Fruit fly (Drosophila melanogaster) whole organism, embryonic: ENCODE data around the gene Nin.

Experiments used
- Adf1 ChIP-seq: fragments of 200-800 bp; sonication (Bioruptor generic); IDR thresholded peaks from 2 replicates; pipeline ENCODE4 v1.3.6; 2022; ENCODE audit warnings: missing biosample characterization, missing genetic modification characterization
- CG10147 ChIP-seq: fragments of 200-800 bp; sonication (Bioruptor generic); optimal IDR thresholded peaks from 2 replicates; lab custom pipeline; 2019; ENCODE audit warnings: missing biosample characterization, mild to moderate bottlenecking, missing genetic modification characterization, moderate library complexity
- CG1233 ChIP-seq: fragments of 200-800 bp; sonication (Bioruptor generic); optimal IDR thresholded peaks from 4 replicates; lab custom pipeline; 2018; ENCODE audit warnings: missing biosample characterization, mild to moderate bottlenecking, missing genetic modification characterization
- CG12744 ChIP-seq: fragments of 200-800 bp; sonication (Bioruptor generic); optimal IDR thresholded peaks from 2 replicates; lab custom pipeline; 2016; ENCODE audit warnings: missing biosample characterization, missing genetic modification characterization
- CG14014 ChIP-seq: fragments of 200-800 bp; sonication (Bioruptor generic); IDR thresholded peaks from 2 replicates; pipeline ENCODE4 v1.3.6; 2022; ENCODE audit warnings: missing biosample characterization, missing genetic modification characterization
- CG15479 ChIP-seq: fragments of 200-800 bp; sonication (Bioruptor generic); optimal IDR thresholded peaks from 3 replicates; lab custom pipeline; 2019; ENCODE audit warnings: missing biosample characterization, mild to moderate bottlenecking, missing genetic modification characterization, moderate library complexity
- CG31388 ChIP-seq: fragments of 200-800 bp; sonication (Bioruptor generic); optimal IDR thresholded peaks from 2 replicates; lab custom pipeline; 2016; ENCODE audit warnings: missing biosample characterization, missing genetic modification characterization
- CG32767 ChIP-seq: fragments of 200-800 bp; sonication (Bioruptor generic); IDR thresholded peaks from 2 replicates; pipeline ENCODE4 v1.3.6; 2022; ENCODE audit warnings: missing biosample characterization, missing genetic modification characterization
- CG42726 ChIP-seq: fragments of 200-800 bp; sonication (Bioruptor generic); IDR thresholded peaks from 2 replicates; pipeline ENCODE4 v1.3.6; 2022; ENCODE audit warnings: missing biosample characterization, missing genetic modification characterization; ENCODE audit not compliant: partially characterized antibody
- CG4282 ChIP-seq: fragments of 200-800 bp; sonication (Bioruptor generic); optimal IDR thresholded peaks from 2 replicates; lab custom pipeline; 2016; ENCODE audit warnings: missing biosample characterization, missing genetic modification characterization
- CG6272 ChIP-seq: fragments of 200-800 bp; sonication (Bioruptor generic); IDR thresholded peaks from 2 replicates; pipeline ENCODE4 v1.3.6; 2022; ENCODE audit warnings: missing biosample characterization, missing genetic modification characterization
- CG6683 ChIP-seq: fragments of 200-800 bp; sonication (Bioruptor generic); optimal IDR thresholded peaks from 2 replicates; lab custom pipeline; 2017; ENCODE audit warnings: missing biosample characterization, mild to moderate bottlenecking, missing genetic modification characterization, missing genetic modification reagents
- CG8281 ChIP-seq: fragments of 200-800 bp; sonication (Bioruptor generic); optimal IDR thresholded peaks from 2 replicates; lab custom pipeline; 2018; ENCODE audit warnings: missing biosample characterization, mild to moderate bottlenecking, missing genetic modification characterization, moderate library complexity
- CG8290 ChIP-seq, 3 experiments: fragments of 200-800 bp; sonication (Bioruptor generic); optimal IDR thresholded peaks; 2 replicates each; lab custom pipeline; 2016 to 2019; ENCODE audit warnings: missing biosample characterization in 3 of 3, missing genetic modification characterization in 3 of 3, mild to moderate bottlenecking in 2 of 3, moderate library complexity in 1 of 3
- CG8944 ChIP-seq: fragments of 200-800 bp; sonication (Bioruptor generic); optimal IDR thresholded peaks from 3 replicates; lab custom pipeline; 2016; ENCODE audit warnings: missing biosample characterization, missing genetic modification characterization
- CG9797 ChIP-seq: fragments of 200-800 bp; sonication (Bioruptor generic); optimal IDR thresholded peaks from 3 replicates; lab custom pipeline; 2018; ENCODE audit warnings: missing biosample characterization, mild to moderate bottlenecking, missing genetic modification characterization
- Dbx ChIP-seq: fragments of 200-800 bp; sonication (Bioruptor generic); IDR thresholded peaks from 3 replicates; pipeline ENCODE4 v1.3.6; 2022; ENCODE audit warnings: missing biosample characterization, missing genetic modification characterization
- Fer3 ChIP-seq: fragments of 200-800 bp; sonication (Bioruptor generic); optimal IDR thresholded peaks from 2 replicates; lab custom pipeline; 2018; ENCODE audit warnings: missing biosample characterization, mild to moderate bottlenecking, missing genetic modification characterization, moderate library complexity
- Hr3 ChIP-seq: fragments of 200-800 bp; sonication (Bioruptor generic); optimal IDR thresholded peaks from 3 replicates; lab custom pipeline; 2016; ENCODE audit warnings: missing biosample characterization, missing genetic modification characterization
- Hr51 ChIP-seq, 2 experiments: fragments of 200-800 bp; sonication (Bioruptor generic); optimal IDR thresholded peaks; 2 replicates in 1 of 2; 3 replicates in 1 of 2; lab custom pipeline; 2016 to 2018; ENCODE audit warnings: missing biosample characterization in 2 of 2, missing genetic modification characterization in 2 of 2, mild to moderate bottlenecking in 1 of 2, moderate library complexity in 1 of 2
- Lim3 ChIP-seq: fragments of 200-800 bp; sonication (Bioruptor generic); IDR thresholded peaks from 2 replicates; pipeline ENCODE4 v1.3.6; 2022; ENCODE audit warnings: missing biosample characterization, missing genetic modification characterization
- NfI ChIP-seq: fragments of 200-800 bp; sonication (Bioruptor generic); optimal IDR thresholded peaks from 3 replicates; lab custom pipeline; 2018; ENCODE audit warnings: missing biosample characterization, mild to moderate bottlenecking, missing genetic modification characterization, moderate library complexity
- Oaz ChIP-seq: fragments of 200-800 bp; sonication (Bioruptor generic); IDR thresholded peaks from 2 replicates; pipeline ENCODE4 v1.3.6; 2022; ENCODE audit warnings: missing biosample characterization, missing genetic modification characterization
- Opbp ChIP-seq: fragments of 200-800 bp; sonication (Bioruptor generic); IDR thresholded peaks from 3 replicates; pipeline ENCODE4 v1.3.6; 2022; ENCODE audit warnings: missing biosample characterization, missing genetic modification characterization; ENCODE audit not compliant: partially characterized antibody
- Pdp1 ChIP-seq, 2 experiments: fragments of 200-800 bp; sonication (Bioruptor generic); optimal IDR thresholded peaks; 3 replicates each; lab custom pipeline; 2016; ENCODE audit warnings: missing biosample characterization in 2 of 2, missing genetic modification characterization in 2 of 2, mild to moderate bottlenecking in 1 of 2, moderate library complexity in 1 of 2
- Side ChIP-seq: fragments of 200-800 bp; sonication (Bioruptor generic); optimal IDR thresholded peaks from 2 replicates; lab custom pipeline; 2016; ENCODE audit warnings: missing biosample characterization, missing genetic modification characterization
- Sox102F ChIP-seq: fragments of 200-800 bp; sonication (Bioruptor generic); optimal IDR thresholded peaks from 2 replicates; lab custom pipeline; 2018; ENCODE audit warnings: missing biosample characterization, mild to moderate bottlenecking, missing genetic modification characterization, moderate library complexity
- Stat92E ChIP-seq, 3 experiments: fragments of >200 bp in 2 of 3; fragments of 200-800 bp in 1 of 3; sonication (Bioruptor generic) in 1 of 3; optimal IDR thresholded peaks; 2 replicates each; lab custom pipeline; 2017 to 2019; ENCODE audit warnings: missing biosample characterization in 3 of 3, missing genetic modification characterization in 3 of 3, mild to moderate bottlenecking in 1 of 3, moderate library complexity in 1 of 3
- amos ChIP-seq: fragments of 200-800 bp; sonication (Bioruptor generic); IDR thresholded peaks from 2 replicates; pipeline ENCODE4 v1.3.6; 2022; ENCODE audit warnings: missing biosample characterization, missing genetic modification characterization; ENCODE audit not compliant: partially characterized antibody
- aop ChIP-seq: fragments of 200-800 bp; sonication (Bioruptor generic); IDR thresholded peaks from 2 replicates; pipeline ENCODE4 v1.3.6; 2022; ENCODE audit warnings: missing biosample characterization, missing genetic modification characterization
- cg ChIP-seq: fragments of 200-800 bp; sonication (Bioruptor generic); optimal IDR thresholded peaks from 3 replicates; lab custom pipeline; 2019; ENCODE audit warnings: missing biosample characterization, mild to moderate bottlenecking, missing genetic modification characterization, moderate library complexity
- chm ChIP-seq: fragments of 200-800 bp; sonication (Bioruptor generic); IDR thresholded peaks from 2 replicates; pipeline ENCODE4 v1.3.6; 2022; ENCODE audit warnings: missing biosample characterization, missing genetic modification characterization
- corto ChIP-seq: fragments of 200-800 bp; sonication (Bioruptor generic); optimal IDR thresholded peaks from 2 replicates; lab custom pipeline; 2016; ENCODE audit warnings: missing biosample characterization, mild to moderate bottlenecking, missing genetic modification characterization, moderate library complexity
- croc ChIP-seq: fragments of 200-800 bp; sonication (Bioruptor generic); conservative IDR thresholded peaks from 3 replicates; pipeline ENCODE4 v1.3.6; 2022; ENCODE audit warnings: missing biosample characterization, missing genetic modification characterization
- disco-r ChIP-seq: fragments of 200-800 bp; sonication (Bioruptor generic); optimal IDR thresholded peaks from 2 replicates; lab custom pipeline; 2016; ENCODE audit warnings: missing biosample characterization, missing genetic modification characterization
- dm ChIP-seq: fragments of 200-800 bp; sonication (Bioruptor generic); optimal IDR thresholded peaks from 3 replicates; lab custom pipeline; 2016; ENCODE audit warnings: missing biosample characterization, missing genetic modification characterization
- fu2 ChIP-seq: fragments of 200-800 bp; sonication (Bioruptor generic); optimal IDR thresholded peaks from 2 replicates; lab custom pipeline; 2016; ENCODE audit warnings: missing biosample characterization, missing genetic modification characterization
- gce ChIP-seq: fragments of 200-800 bp; sonication (Bioruptor generic); IDR thresholded peaks from 3 replicates; pipeline ENCODE4 v1.3.6; 2022; ENCODE audit warnings: missing biosample characterization, missing genetic modification characterization
- gcm ChIP-seq: fragments of 200-800 bp; sonication (Bioruptor generic); optimal IDR thresholded peaks from 2 replicates; lab custom pipeline; 2019; ENCODE audit warnings: missing biosample characterization, mild to moderate bottlenecking, missing genetic modification characterization, moderate library complexity
- pan ChIP-seq, 4 experiments: fragments of >200 bp in 3 of 4; fragments of 200-800 bp in 1 of 4; sonication (Bioruptor generic) in 1 of 4; optimal IDR thresholded peaks in 3 of 4; IDR thresholded peaks in 1 of 4; 2 replicates each; pipeline versions ENCODE4 v1.3.6 to Lab custom; 2017 to 2022; ENCODE audit warnings: missing biosample characterization in 2 of 4, missing genetic modification characterization in 2 of 4, mixed read lengths in 1 of 4
- pho ChIP-seq: fragments of 200-800 bp; sonication (Bioruptor generic); optimal IDR thresholded peaks from 2 replicates; lab custom pipeline; 2016; ENCODE audit warnings: missing biosample characterization, missing genetic modification characterization
- run ChIP-seq: fragments of 200-800 bp; sonication (Bioruptor generic); optimal IDR thresholded peaks from 3 replicates; lab custom pipeline; 2018; ENCODE audit warnings: missing biosample characterization, mild to moderate bottlenecking, missing genetic modification characterization
- slbo ChIP-seq: fragments of 200-800 bp; sonication (Bioruptor generic); IDR thresholded peaks from 2 replicates; pipeline ENCODE4 v1.3.6; 2022; ENCODE audit warnings: missing biosample characterization, missing genetic modification characterization
- so ChIP-seq: fragments of 200-800 bp; sonication (Bioruptor generic); IDR thresholded peaks from 3 replicates; pipeline ENCODE4 v1.3.6; 2022; ENCODE audit warnings: missing biosample characterization, missing genetic modification characterization
- stwl ChIP-seq: fragments of 200-800 bp; sonication (Bioruptor generic); optimal IDR thresholded peaks from 3 replicates; lab custom pipeline; 2018; ENCODE audit warnings: missing biosample characterization, mild to moderate bottlenecking, missing genetic modification characterization, moderate library complexity
- zen2 ChIP-seq: fragments of 200-800 bp; sonication (Bioruptor generic); IDR thresholded peaks from 3 replicates; pipeline ENCODE4 v1.3.6; 2022; ENCODE audit warnings: missing biosample characterization, missing genetic modification characterization; ENCODE audit not compliant: partially characterized antibody
- zfh2 ChIP-seq: fragments of 200-800 bp; sonication (Bioruptor generic); optimal IDR thresholded peaks from 2 replicates; lab custom pipeline; 2016; ENCODE audit warnings: missing biosample characterization, missing genetic modification characterization

Gene Nin

DNA sequence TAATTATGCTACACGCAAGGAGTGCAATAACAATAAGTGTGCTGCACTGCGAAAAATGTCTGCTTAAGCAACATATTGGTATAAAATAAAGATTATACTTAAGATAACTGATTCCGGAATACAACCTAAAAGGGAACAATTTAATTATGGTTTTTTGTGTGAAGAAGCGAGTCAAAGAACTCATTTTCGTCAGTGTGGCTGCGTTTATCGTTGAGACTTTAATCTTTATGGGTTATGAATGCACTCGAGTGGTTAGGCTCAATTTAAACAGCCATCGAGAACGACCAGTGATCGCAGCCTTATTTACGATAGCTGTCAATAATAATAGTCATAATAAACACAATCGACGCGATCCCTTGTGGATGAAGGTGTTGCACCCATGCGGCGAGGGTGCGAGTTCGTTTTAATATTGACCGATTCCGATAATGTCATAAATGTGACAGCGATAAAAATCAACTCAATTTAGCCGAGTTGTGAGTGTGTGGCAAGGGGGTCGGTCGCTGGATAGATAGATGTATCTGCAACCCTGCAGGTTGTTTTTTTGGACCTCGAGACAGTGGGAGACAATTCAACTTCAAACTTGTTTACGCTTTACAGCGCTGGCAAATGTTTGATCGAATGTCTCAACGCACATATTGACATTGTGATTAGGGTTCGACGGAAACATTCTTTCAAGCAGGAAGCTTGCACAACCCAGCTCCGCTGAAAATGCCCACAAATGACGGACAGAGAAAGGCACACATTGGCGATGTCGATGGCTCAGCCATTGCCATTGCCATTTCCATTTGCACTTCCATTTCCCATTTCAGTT is 22.1 kb downstream of the Nin start (continued):
- peak; percentile 25 for TF ChIP-seq stwl (tag; lab: Kevin White, UChicago)
- TF ChIP-seq slbo (GFP tag; lab: Robert Waterston, UW): no peak; the same call in 1 of the 2 replicates
- TF ChIP-seq Hr3: no peak
- TF ChIP-seq zen2: 0 out of 3 replicates have a peak, but pooled peaks have one; percentile 36
- TF ChIP-seq run: peak; percentile 36
- no peak for TF ChIP-seq pho
- no peak for TF ChIP-seq CG10147 (GFP tag; lab: Kevin White, UChicago)
- no peak for TF ChIP-seq Stat92E (GFP tag; optimal IDR thresholded peaks at IDR 0.05; lab: Kevin White, UChicago)
- TF ChIP-seq CG9797: peak; percentile 32
- TF ChIP-seq CG4282 (GFP tag; lab: Kevin White, UChicago): no peak
- TF ChIP-seq Dbx (GFP tag; lab: Robert Waterston, UW): no peak
- TF ChIP-seq CG31388 (GFP tag; lab: Kevin White, UChicago): no peak
- peak; percentile 79 for TF ChIP-seq corto (GFP tag; lab: Kevin White, UChicago)
- TF ChIP-seq CG6683: no peak
- TF ChIP-seq CG8944 (GFP tag; lab: Kevin White, UChicago): no peak
- no peak for TF ChIP-seq fu2
- TF ChIP-seq Adf1: no peak
- no peak for TF ChIP-seq CG15479 (GFP tag; lab: Kevin White, UChicago)
- TF ChIP-seq Lim3 (GFP tag; lab: Robert Waterston, UW): no peak; the same call in 1 of the 2 replicates
- peak; percentile 62 for TF ChIP-seq gcm (GFP tag; lab: Kevin White, UChicago)
- no peak for TF ChIP-seq Oaz
- no peak for TF ChIP-seq CG42726
- peak; percentile 18 to 55 for TF ChIP-seq Pdp1 (GFP tag; optimal IDR thresholded peaks at IDR 0.05; lab: Kevin White, UChicago)
- TF ChIP-seq Sox102F (GFP tag; lab: Kevin White, UChicago): peak; percentile 51
- TF ChIP-seq Opbp (GFP tag; lab: Robert Waterston, UW): no peak
- TF ChIP-seq zfh2: no peak
- peak; percentile 60 for TF ChIP-seq Side (GFP tag; lab: Kevin White, UChicago)
- peak; percentile 69; the same call in 2 of the 3 replicates for TF ChIP-seq so
- TF ChIP-seq Hr51 (GFP tag; optimal IDR thresholded peaks at IDR 0.05; lab: Kevin White, UChicago): peak; percentile 44 to 49
- peak; percentile 39 for TF ChIP-seq CG8281 (tag; lab: Kevin White, UChicago)
- no peak for TF ChIP-seq dm (GFP tag; lab: Kevin White, UChicago)
- TF ChIP-seq gce (GFP tag; lab: Robert Waterston, UW): peak; percentile 68
- no peak for TF ChIP-seq pan (optimal IDR thresholded peaks at IDR 0.05; lab: Kevin White, UChicago)
- peak in 1 of 2 experiments; percentile 54 for TF ChIP-seq pan (GFP tag; optimal IDR thresholded peaks at IDR 0.05 in 1 of 2, IDR thresholded peaks at IDR 0.05 in 1 of 2)
- no peak for TF ChIP-seq CG12744 (GFP tag; lab: Kevin White, UChicago)
- TF ChIP-seq amos: no peak
- TF ChIP-seq aop (GFP tag; lab: Robert Waterston, UW): 0 out of 2 replicates have a peak, but pooled peaks have one; percentile 7
- TF ChIP-seq CG32767 (GFP tag; lab: Robert Waterston, UW): peak; percentile 22; the same call in 1 of the 2 replicates
- TF ChIP-seq CG14014: peak; percentile 17; the same call in 1 of the 2 replicates
- peak; percentile 88 for TF ChIP-seq chm (GFP tag; lab: Robert Waterston, UW)
- TF ChIP-seq Fer3 (tag; lab: Kevin White, UChicago): no peak
- peak; percentile 75 for TF ChIP-seq CG8290 (GFP tag; optimal IDR thresholded peaks at IDR 0.05; lab: Kevin White, UChicago)
- peak; percentile 20 to 74 for TF ChIP-seq CG8290 (tag; optimal IDR thresholded peaks at IDR 0.05; lab: Kevin White, UChicago)
- TF ChIP-seq cg: peak; percentile 6
- TF ChIP-seq CG1233 (GFP tag; lab: Kevin White, UChicago): peak; percentile 54
- no peak for TF ChIP-seq NfI (GFP tag; lab: Kevin White, UChicago)
- TF ChIP-seq CG6272 (GFP tag; lab: Robert Waterston, UW): no peak
- no peak; the same call in 2 of the 3 replicates for TF ChIP-seq croc (GFP tag; lab: Robert Waterston, UW)
- TF ChIP-seq disco-r (GFP tag; lab: Kevin White, UChicago): no peak
